Fruit fly (Drosophila melanogaster) whole organism, embryonic: ENCODE data around the gene Nepl18.

Experiments used
- CG12236 ChIP-seq: fragments of 200-800 bp; sonication (Bioruptor generic); optimal IDR thresholded peaks from 2 replicates; lab custom pipeline; 2016; ENCODE audit warnings: missing biosample characterization, missing genetic modification characterization
- CG15011 ChIP-seq: fragments of 200-800 bp; sonication (Bioruptor generic); optimal IDR thresholded peaks from 3 replicates; lab custom pipeline; 2018; ENCODE audit warnings: missing biosample characterization, mild to moderate bottlenecking, missing genetic modification characterization
- CG17186 ChIP-seq: fragments of 200-800 bp; sonication (Bioruptor generic); optimal IDR thresholded peaks from 3 replicates; lab custom pipeline; 2017; ENCODE audit warnings: missing biosample characterization, missing genetic modification reagents, missing genetic modification characterization
- CG17612 ChIP-seq: fragments of 200-800 bp; sonication (Bioruptor generic); IDR thresholded peaks from 2 replicates; pipeline ENCODE4 v1.3.6; 2022; ENCODE audit warnings: missing biosample characterization, missing genetic modification characterization
- CG33557 ChIP-seq: fragments of 200-800 bp; sonication (Bioruptor generic); optimal IDR thresholded peaks from 2 replicates; lab custom pipeline; 2019; ENCODE audit warnings: missing biosample characterization, mild to moderate bottlenecking, missing genetic modification characterization, moderate library complexity
- CG4360 ChIP-seq: fragments of 200-800 bp; sonication (Bioruptor generic); IDR thresholded peaks from 2 replicates; pipeline ENCODE4 v1.3.6; 2022; ENCODE audit warnings: missing biosample characterization, missing genetic modification characterization
- CG6791 ChIP-seq: fragments of 200-800 bp; sonication (Bioruptor generic); IDR thresholded peaks from 3 replicates; pipeline ENCODE4 v1.3.6; 2022; ENCODE audit warnings: missing biosample characterization, missing genetic modification characterization; ENCODE audit not compliant: partially characterized antibody
- CG6813 ChIP-seq: fragments of 200-800 bp; sonication (Bioruptor generic); optimal IDR thresholded peaks from 2 replicates; lab custom pipeline; 2017; ENCODE audit warnings: missing biosample characterization, missing genetic modification characterization, mild to moderate bottlenecking, moderate library complexity, missing genetic modification reagents
- CG7963 ChIP-seq: fragments of 200-800 bp; sonication (Bioruptor generic); IDR thresholded peaks from 3 replicates; pipeline ENCODE4 v1.3.6; 2022; ENCODE audit warnings: missing biosample characterization, missing genetic modification characterization; ENCODE audit not compliant: partially characterized antibody
- CG8765 ChIP-seq: fragments of 200-800 bp; sonication (Bioruptor generic); IDR thresholded peaks from 2 replicates; pipeline ENCODE4 v1.3.6; 2022; ENCODE audit warnings: missing biosample characterization, missing genetic modification characterization
- CTCF ChIP-seq: fragments of 200-800 bp; sonication (Bioruptor generic); optimal IDR thresholded peaks from 2 replicates; lab custom pipeline; 2017; ENCODE audit warnings: missing biosample characterization, mild to moderate bottlenecking, missing genetic modification characterization, moderate library complexity
- Dfd ChIP-seq, 2 experiments: fragments of >200 bp; optimal IDR thresholded peaks; 2 replicates each; lab custom pipeline; 2017; ENCODE audit warnings: missing biosample characterization in 2 of 2, missing genetic modification characterization in 2 of 2
- Doc3 ChIP-seq: fragments of 200-800 bp; sonication (Bioruptor generic); IDR thresholded peaks from 3 replicates; pipeline ENCODE4 v1.3.6; 2022; ENCODE audit warnings: missing biosample characterization, missing genetic modification characterization; ENCODE audit not compliant: partially characterized antibody
- E2f2 ChIP-seq: fragments of 200-800 bp; sonication (Bioruptor generic); IDR thresholded peaks from 2 replicates; pipeline ENCODE4 v1.3.6; 2022; ENCODE audit warnings: missing biosample characterization, missing genetic modification characterization
- Eip74EF ChIP-seq, 2 experiments: fragments of 200-800 bp in 1 of 2; fragments of >200 bp in 1 of 2; sonication (Bioruptor generic) in 1 of 2; optimal IDR thresholded peaks; 2 replicates each; lab custom pipeline; 2017 to 2019; ENCODE audit warnings: missing biosample characterization in 2 of 2, missing genetic modification characterization in 2 of 2, mild to moderate bottlenecking in 1 of 2, moderate library complexity in 1 of 2
- Jarid2 ChIP-seq: fragments of 200-800 bp; sonication (Bioruptor generic); optimal IDR thresholded peaks from 3 replicates; lab custom pipeline; 2017; ENCODE audit warnings: mild to moderate bottlenecking, missing biosample characterization, missing genetic modification reagents, missing genetic modification characterization
- Kr ChIP-seq: fragments of 200-800 bp; sonication (Bioruptor generic); optimal IDR thresholded peaks from 2 replicates; lab custom pipeline; 2017; ENCODE audit warnings: missing biosample characterization, mild to moderate bottlenecking, missing genetic modification characterization
- Lhr ChIP-seq: fragments of 200-800 bp; sonication (Bioruptor generic); optimal IDR thresholded peaks from 3 replicates; lab custom pipeline; 2017; ENCODE audit warnings: mild to moderate bottlenecking, missing biosample characterization, missing genetic modification reagents, missing genetic modification characterization
- Max ChIP-seq: fragments of 200-800 bp; sonication (Bioruptor generic); optimal IDR thresholded peaks from 2 replicates; lab custom pipeline; 2016; ENCODE audit warnings: missing biosample characterization, mild to moderate bottlenecking, missing genetic modification characterization
- PHDP ChIP-seq: fragments of 200-800 bp; sonication (Bioruptor generic); optimal IDR thresholded peaks from 3 replicates; lab custom pipeline; 2018; ENCODE audit warnings: missing biosample characterization, mild to moderate bottlenecking, missing genetic modification characterization, moderate library complexity
- Side ChIP-seq: fragments of 200-800 bp; sonication (Bioruptor generic); optimal IDR thresholded peaks from 2 replicates; lab custom pipeline; 2016; ENCODE audit warnings: missing biosample characterization, missing genetic modification characterization
- Stat92E ChIP-seq, 3 experiments: fragments of >200 bp in 2 of 3; fragments of 200-800 bp in 1 of 3; sonication (Bioruptor generic) in 1 of 3; optimal IDR thresholded peaks; 2 replicates each; lab custom pipeline; 2017 to 2019; ENCODE audit warnings: missing biosample characterization in 3 of 3, missing genetic modification characterization in 3 of 3, mild to moderate bottlenecking in 1 of 3, moderate library complexity in 1 of 3
- Vsx1 ChIP-seq: fragments of 200-800 bp; sonication (Bioruptor generic); optimal IDR thresholded peaks from 2 replicates; lab custom pipeline; 2017; ENCODE audit warnings: missing biosample characterization, mild to moderate bottlenecking, missing genetic modification characterization, missing genetic modification reagents
- az2 ChIP-seq: fragments of 200-800 bp; sonication (Bioruptor generic); optimal IDR thresholded peaks from 3 replicates; lab custom pipeline; 2016; ENCODE audit warnings: missing biosample characterization, missing genetic modification characterization
- br ChIP-seq: fragments of >200 bp; optimal IDR thresholded peaks from 2 replicates; lab custom pipeline; 2017
- bsh ChIP-seq, 2 experiments: fragments of 200-800 bp; sonication (Bioruptor generic); optimal IDR thresholded peaks; 2 replicates each; lab custom pipeline; 2017 to 2018; ENCODE audit warnings: mild to moderate bottlenecking in 2 of 2, missing biosample characterization in 2 of 2, missing genetic modification characterization in 2 of 2, moderate library complexity in 1 of 2
- caup ChIP-seq: fragments of 200-800 bp; sonication (Bioruptor generic); optimal IDR thresholded peaks from 3 replicates; lab custom pipeline; 2017; ENCODE audit warnings: missing biosample characterization, mild to moderate bottlenecking, missing genetic modification characterization, moderate library complexity; ENCODE audit not compliant: severe bottlenecking
- corto ChIP-seq: fragments of 200-800 bp; sonication (Bioruptor generic); optimal IDR thresholded peaks from 2 replicates; lab custom pipeline; 2016; ENCODE audit warnings: missing biosample characterization, mild to moderate bottlenecking, missing genetic modification characterization, moderate library complexity
- dan ChIP-seq: fragments of 200-800 bp; sonication (Bioruptor generic); IDR thresholded peaks from 2 replicates; pipeline ENCODE4 v1.3.6; 2022; ENCODE audit warnings: missing biosample characterization, missing genetic modification characterization
- disco-r ChIP-seq: fragments of 200-800 bp; sonication (Bioruptor generic); optimal IDR thresholded peaks from 2 replicates; lab custom pipeline; 2016; ENCODE audit warnings: missing biosample characterization, missing genetic modification characterization
- gce ChIP-seq: fragments of 200-800 bp; sonication (Bioruptor generic); IDR thresholded peaks from 3 replicates; pipeline ENCODE4 v1.3.6; 2022; ENCODE audit warnings: missing biosample characterization, missing genetic modification characterization
- gcm ChIP-seq: fragments of 200-800 bp; sonication (Bioruptor generic); optimal IDR thresholded peaks from 2 replicates; lab custom pipeline; 2019; ENCODE audit warnings: missing biosample characterization, mild to moderate bottlenecking, missing genetic modification characterization, moderate library complexity
- insv ChIP-seq, 2 experiments: fragments of 200-800 bp; sonication (Bioruptor generic); optimal IDR thresholded peaks; 3 replicates each; lab custom pipeline; 2016 to 2018; ENCODE audit warnings: missing biosample characterization in 2 of 2, missing genetic modification characterization in 2 of 2
- jigr1 ChIP-seq: fragments of 200-800 bp; sonication (Bioruptor generic); IDR thresholded peaks from 3 replicates; pipeline ENCODE4 v1.3.6; 2022; ENCODE audit warnings: missing biosample characterization, missing genetic modification characterization
- kah ChIP-seq: fragments of 200-800 bp; sonication (Bioruptor generic); optimal IDR thresholded peaks from 2 replicates; lab custom pipeline; 2018; ENCODE audit warnings: missing biosample characterization, mild to moderate bottlenecking, missing genetic modification characterization
- mirr ChIP-seq: fragments of 200-800 bp; sonication (Bioruptor generic); optimal IDR thresholded peaks from 3 replicates; lab custom pipeline; 2018; ENCODE audit warnings: missing biosample characterization, mild to moderate bottlenecking, missing genetic modification characterization
- psq ChIP-seq: fragments of 200-800 bp; sonication (Bioruptor generic); optimal IDR thresholded peaks from 2 replicates; lab custom pipeline; 2017; ENCODE audit warnings: missing biosample characterization, missing genetic modification characterization
- pzg ChIP-seq: fragments of 200-800 bp; sonication (Bioruptor generic); optimal IDR thresholded peaks from 3 replicates; lab custom pipeline; 2018; ENCODE audit warnings: missing biosample characterization, mild to moderate bottlenecking, missing genetic modification characterization, moderate library complexity
- repo ChIP-seq: fragments of 200-800 bp; sonication (Bioruptor generic); optimal IDR thresholded peaks from 2 replicates; lab custom pipeline; 2016; ENCODE audit warnings: missing biosample characterization, missing genetic modification characterization
- rib ChIP-seq: fragments of 200-800 bp; sonication (Bioruptor generic); IDR thresholded peaks from 2 replicates; pipeline ENCODE4 v1.3.6; 2022; ENCODE audit warnings: missing biosample characterization, missing genetic modification characterization
- schlank ChIP-seq: fragments of 200-800 bp; sonication (Bioruptor generic); optimal IDR thresholded peaks from 2 replicates; lab custom pipeline; 2018; ENCODE audit warnings: missing biosample characterization, mild to moderate bottlenecking, missing genetic modification characterization
- sim ChIP-seq: fragments of 200-800 bp; sonication (Bioruptor generic); IDR thresholded peaks from 2 replicates; pipeline ENCODE4 v1.3.6; 2022; ENCODE audit warnings: missing biosample characterization, missing genetic modification characterization
- sisA ChIP-seq: fragments of 200-800 bp; sonication (Bioruptor generic); IDR thresholded peaks from 2 replicates; pipeline ENCODE4 v1.3.6; 2022; ENCODE audit warnings: missing biosample characterization, missing genetic modification characterization
- sna ChIP-seq: fragments of 200-800 bp; sonication (Bioruptor generic); IDR thresholded peaks from 2 replicates; pipeline ENCODE4 v1.3.6; 2022; ENCODE audit warnings: missing biosample characterization, missing genetic modification characterization; ENCODE audit not compliant: partially characterized antibody
- so ChIP-seq: fragments of 200-800 bp; sonication (Bioruptor generic); IDR thresholded peaks from 3 replicates; pipeline ENCODE4 v1.3.6; 2022; ENCODE audit warnings: missing biosample characterization, missing genetic modification characterization
- ssp ChIP-seq: fragments of 200-800 bp; sonication (Bioruptor generic); IDR thresholded peaks from 2 replicates; pipeline ENCODE4 v1.3.6; 2022; ENCODE audit warnings: missing biosample characterization, missing genetic modification characterization
- tin ChIP-seq: fragments of 200-800 bp; sonication (Bioruptor generic); optimal IDR thresholded peaks from 3 replicates; lab custom pipeline; 2016; ENCODE audit warnings: missing biosample characterization, missing genetic modification characterization
- unc-4 ChIP-seq: fragments of 200-800 bp; sonication (Bioruptor generic); IDR thresholded peaks from 2 replicates; pipeline ENCODE4 v1.3.6; 2022; ENCODE audit warnings: missing biosample characterization, missing genetic modification characterization; ENCODE audit not compliant: partially characterized antibody
- zfh2 ChIP-seq: fragments of 200-800 bp; sonication (Bioruptor generic); optimal IDR thresholded peaks from 2 replicates; lab custom pipeline; 2016; ENCODE audit warnings: missing biosample characterization, missing genetic modification characterization

The Nepl18 gene

dm6 chr3R:28831626-28832267 is 43.7 kb upstream of the Nepl18 start, which contains the start of gene WASp (continued):
- TF ChIP-seq CG12236 (GFP tag; lab: Kevin White, UChicago) (peak; percentile 15), Max (GFP tag; lab: Kevin White, UChicago) (peak; percentile 61), sna (GFP tag; lab: Robert Waterston, UW) (no peak), repo (GFP tag; lab: Kevin White, UChicago) (peak; percentile 76), psq (no peak), Doc3 (GFP tag; lab: Robert Waterston, UW) (no peak), unc-4 (peak; percentile 63), br (no peak), CG17186 (GFP tag; lab: Kevin White, UChicago) (peak; percentile 65), CG4360 (GFP tag; lab: Robert Waterston, UW) (no peak), CG15011 (peak; percentile 32), sisA (GFP tag; lab: Robert Waterston, UW) (no peak), CG33557 (peak; percentile 46), insv (GFP tag; optimal IDR thresholded peaks at IDR 0.05; lab: Kevin White, UChicago) (peak in 1 of 2 experiments; percentile 62), tin (peak; percentile 49), Kr (GFP tag; lab: Kevin White, UChicago) (no peak), disco-r (GFP tag; lab: Kevin White, UChicago) (peak; percentile 78), CG8765 (GFP tag; lab: Robert Waterston, UW) (peak; percentile 42; the same call in 1 of the 2 replicates), Jarid2 (GFP tag; lab: Kevin White, UChicago) (no peak), az2 (peak; percentile 32), sim (GFP tag; lab: Robert Waterston, UW) (0 out of 2 replicates have a peak, but pooled peaks have one; percentile 26), CG6791 (peak; percentile 55; the same call in 2 of the 3 replicates), dan (no peak), schlank (tag; lab: Kevin White, UChicago) (peak; percentile 75), Side (peak; percentile 82), CG17612 (GFP tag; lab: Robert Waterston, UW) (0 out of 2 replicates have a peak, but pooled peaks have one; percentile 6), Vsx1 (GFP tag; lab: Kevin White, UChicago) (no peak), Lhr (GFP tag; lab: Kevin White, UChicago) (peak; percentile 89), rib (GFP tag; lab: Robert Waterston, UW) (0 out of 2 replicates have a peak, but pooled peaks have one; percentile 24), mirr (GFP tag; lab: Kevin White, UChicago) (peak; percentile 22), Dfd (GFP tag; optimal IDR thresholded peaks at IDR 0.05; lab: Kevin White, UChicago) (no peak), E2f2 (GFP tag; lab: Robert Waterston, UW) (peak; percentile 73), gce (GFP tag; lab: Robert Waterston, UW) (0 out of 3 replicates have a peak, but pooled peaks have one; percentile 52), ssp (GFP tag; lab: Robert Waterston, UW) (peak; percentile 93), pzg (peak; percentile 94), zfh2 (peak; percentile 75), bsh (GFP tag; optimal IDR thresholded peaks at IDR 0.05; lab: Kevin White, UChicago) (peak; percentile 35 to 53), Eip74EF (GFP tag; optimal IDR thresholded peaks at IDR 0.05; lab: Kevin White, UChicago) (peak in 1 of 2 experiments; percentile 86), jigr1 (no peak), PHDP (tag; lab: Kevin White, UChicago) (no peak), CG6813 (GFP tag; lab: Kevin White, UChicago) (peak; percentile 63), CG7963 (GFP tag; lab: Robert Waterston, UW) (no peak), Stat92E (GFP tag; optimal IDR thresholded peaks at IDR 0.05; lab: Kevin White, UChicago) (peak in 1 of 3 experiments; percentile 51), corto (GFP tag; lab: Kevin White, UChicago) (no peak), so (GFP tag; lab: Robert Waterston, UW) (peak; percentile 68; the same call in 1 of the 3 replicates), CTCF (GFP tag; lab: Kevin White, UChicago) (peak; percentile 12), gcm (GFP tag; lab: Kevin White, UChicago) (no peak), caup (GFP tag; lab: Kevin White, UChicago) (peak; percentile 81), kah (GFP tag; lab: Kevin White, UChicago) (no peak)
